Worm (Caenorhabditis elegans) whole organism, young adult: ENCODE data around the gene D1005.4.

ENCODE experiments used
- C06A6.2 ChIP-seq: fragments of 200-800 bp; sonication (Bioruptor generic); conservative IDR thresholded peaks from 2 replicates; pipeline ENCODE4 v1.3.6; 2022; ENCODE audit warnings: missing genetic modification characterization, missing compliant biosample characterization
- aptf-3 ChIP-seq: fragments of 200-800 bp; sonication (Bioruptor generic); IDR thresholded peaks from 2 replicates; pipeline ENCODE4 v1.3.6; 2022; ENCODE audit warnings: missing genetic modification characterization, missing compliant biosample characterization
- dpl-1 ChIP-seq: fragments of 150-350 bp; optimal IDR thresholded peaks from 2 replicates; lab custom pipeline; 2014; ENCODE audit warnings: missing biosample characterization, missing genetic modification reagents, missing genetic modification characterization
- let-607 ChIP-seq, 2 experiments: fragments of 200-800 bp in 1 of 2; sonication (Bioruptor generic) in 1 of 2; sonication (generic microtip) in 1 of 2; optimal IDR thresholded peaks; 2 replicates each; lab custom pipeline; 2016 to 2018; ENCODE audit warnings: mild to moderate bottlenecking in 2 of 2, missing compliant biosample characterization in 2 of 2, missing genetic modification characterization in 2 of 2, moderate library complexity in 2 of 2, missing genotype in 1 of 2
- nhr-120 ChIP-seq: fragments of 200-800 bp; sonication (Bioruptor generic); IDR thresholded peaks from 2 replicates; pipeline ENCODE4 v1.3.6; 2022; ENCODE audit warnings: missing genetic modification characterization, missing compliant biosample characterization
- pbrm-1 ChIP-seq: fragments of 200-800 bp; sonication (Bioruptor generic); IDR thresholded peaks from 2 replicates; pipeline ENCODE4 v1.3.6; 2022; ENCODE audit warnings: missing genetic modification reagents, missing genetic modification characterization, missing compliant biosample characterization
- rec-8 ChIP-seq, 2 experiments: sonication (generic microtip); optimal IDR thresholded peaks; 2 replicates each; lab custom pipeline; 2016; ENCODE audit warnings: mild to moderate bottlenecking in 2 of 2, missing genetic modification characterization in 2 of 2, missing genetic modification reagents in 2 of 2, missing genotype in 2 of 2, missing biosample characterization in 1 of 2, missing compliant biosample characterization in 1 of 2, moderate library complexity in 1 of 2
- snpc-4 ChIP-seq, 5 experiments: fragments of 150-350 bp in 1 of 5; sonication (generic microtip) in 4 of 5; optimal IDR thresholded peaks; 2 replicates each; lab custom pipeline; 2014 to 2018; ENCODE audit warnings: missing genetic modification characterization in 5 of 5, missing biosample characterization in 3 of 5, antibody characterized with exemption in 2 of 5, mild to moderate bottlenecking in 2 of 5, missing compliant biosample characterization in 2 of 5, missing genotype in 2 of 5, moderate library complexity in 2 of 5, missing genetic modification reagents in 1 of 5
- unc-62 ChIP-seq: fragments of 150-350 bp; optimal IDR thresholded peaks from 2 replicates; lab custom pipeline; 2014; ENCODE audit warnings: missing biosample characterization, missing genetic modification reagents, missing genetic modification characterization

ce11 chrX:1528107-1528506 is 42.5 kb upstream of the D1005.4 start:
- TF ChIP-seq unc-62 (GFP tag; lab: Kevin White, UChicago) (no peak), pbrm-1 (GFP tag; lab: Robert Waterston, UW) (no peak), nhr-120 (GFP tag; lab: Robert Waterston, UW) (no peak), snpc-4 (GFP tag; optimal IDR thresholded peaks at IDR 0.05; lab: Kevin White, UChicago) (no peak), snpc-4 (tag; optimal IDR thresholded peaks at IDR 0.05; lab: Kevin White, UChicago) (no peak), let-607 (tag; optimal IDR thresholded peaks at IDR 0.05; lab: Kevin White, UChicago) (no peak), aptf-3 (no peak), rec-8 (tag; optimal IDR thresholded peaks at IDR 0.05; lab: Kevin White, UChicago) (no peak), C06A6.2 (GFP tag; lab: Robert Waterston, UW) (no peak), dpl-1 (GFP tag; lab: Kevin White, UChicago) (no peak)
